Fruit fly (Drosophila melanogaster): ENCODE data around the gene TfIIB.

- no peak for TF ChIP-seq ara (GFP tag; IDR thresholded peaks at IDR 0.05)
- no peak for TF ChIP-seq CG11085 (GFP tag; IDR thresholded peaks at IDR 0.05)
- no peak for TF ChIP-seq nau (GFP tag; optimal IDR thresholded peaks at IDR 0.05)
- TF ChIP-seq CG6813 (GFP tag; optimal IDR thresholded peaks at IDR 0.05): no peak
- TF ChIP-seq CG13775 (GFP tag; optimal IDR thresholded peaks at IDR 0.05): no peak
- no peak for TF ChIP-seq ems (GFP tag; optimal IDR thresholded peaks at IDR 0.05)
- no peak for TF ChIP-seq CG17385 (GFP tag; optimal IDR thresholded peaks at IDR 0.05)
- TF ChIP-seq ind (GFP tag; optimal IDR thresholded peaks at IDR 0.05): no peak
- TF ChIP-seq CG15601 (tag; optimal IDR thresholded peaks at IDR 0.05): no peak
- no peak for TF ChIP-seq CG3407 (GFP tag; optimal IDR thresholded peaks at IDR 0.05)
- TF ChIP-seq usp (GFP tag; optimal IDR thresholded peaks at IDR 0.05): no peak
- no peak for TF ChIP-seq E2f2 (GFP tag; IDR thresholded peaks at IDR 0.05)
- no peak for TF ChIP-seq schlank (tag; optimal IDR thresholded peaks at IDR 0.05)
Measured at dm6 chr2L:10396877-10397587, 34.1 kb upstream of the TfIIB start.
